Fruit fly (Drosophila melanogaster): ENCODE measurements around the gene CG31370.

CG31370 gene

DNA sequence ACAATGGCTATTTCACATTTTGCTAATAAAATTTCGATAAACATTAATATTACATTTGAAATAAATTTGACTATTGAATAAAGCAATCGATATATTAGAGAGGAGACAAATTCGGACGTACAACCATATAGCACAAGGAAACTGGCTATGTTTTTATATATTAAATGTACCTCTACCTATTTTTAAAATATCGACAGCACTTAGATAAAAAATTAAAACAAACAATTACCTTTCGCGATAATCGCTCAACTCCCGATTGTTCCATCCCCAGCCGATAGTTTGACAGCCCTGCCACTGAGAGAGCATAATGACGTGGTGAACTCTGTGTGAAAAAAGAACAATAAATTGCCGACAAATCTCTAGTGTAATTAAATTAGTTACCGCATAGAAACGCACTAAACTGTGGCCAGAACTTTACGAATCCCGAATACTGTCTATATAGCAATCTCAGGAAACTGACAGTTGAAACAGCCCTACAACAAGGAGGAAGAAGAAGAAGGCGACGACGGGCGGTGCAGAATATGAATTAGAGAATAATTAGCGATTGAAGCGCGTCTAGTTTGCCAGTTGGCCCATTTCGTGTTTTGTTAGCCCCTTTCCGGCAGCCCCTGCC lies 43.5 kb upstream of the CG31370 start, which contains the start of gene CG11857 (continued):
- peak; percentile 97 for TF ChIP-seq Doc2 (GFP tag; IDR thresholded peaks at IDR 0.05)
- TF ChIP-seq CG18599 (GFP tag; optimal IDR thresholded peaks at IDR 0.05): peak; percentile 97
- TF ChIP-seq CG31388 (GFP tag; optimal IDR thresholded peaks at IDR 0.05): peak; percentile 97
- peak; percentile 98 for TF ChIP-seq B-H1 (GFP tag; IDR thresholded peaks at IDR 0.05)
- peak; percentile 98 for TF ChIP-seq fd96Cb (tag; optimal IDR thresholded peaks at IDR 0.05)
- TF ChIP-seq Ets65A (GFP tag): peak; percentile 100
- TF ChIP-seq Optix (GFP tag; IDR thresholded peaks at IDR 0.05): peak; percentile 99
- peak; percentile 99 for TF ChIP-seq ken (GFP tag; IDR thresholded peaks at IDR 0.05)
- TF ChIP-seq Bgb (GFP tag; IDR thresholded peaks at IDR 0.05; ENCODE audit: partially characterized antibody): peak; percentile 99
- TF ChIP-seq CG2875 (GFP tag; optimal IDR thresholded peaks at IDR 0.05): peak; percentile 90
- peak; percentile 99 for TF ChIP-seq esg (GFP tag; conservative IDR thresholded peaks at IDR 0.05)
- peak; percentile 96 for TF ChIP-seq CG4282 (GFP tag; optimal IDR thresholded peaks at IDR 0.05)
- peak; percentile 98 for TF ChIP-seq gt (GFP tag; IDR thresholded peaks at IDR 0.05)
- peak; percentile 91 for TF ChIP-seq stwl (tag; optimal IDR thresholded peaks at IDR 0.05)
- TF ChIP-seq NC2α (GFP tag; optimal IDR thresholded peaks at IDR 0.05): peak; percentile 90
- TF ChIP-seq CG1024 (GFP tag; IDR thresholded peaks at IDR 0.05): peak; percentile 95
- peak; percentile 96 for TF ChIP-seq tx (GFP tag; optimal IDR thresholded peaks at IDR 0.05)
- TF ChIP-seq croc (GFP tag; conservative IDR thresholded peaks at IDR 0.05): peak; percentile 98
- TF ChIP-seq Spps (tag; optimal IDR thresholded peaks at IDR 0.05): peak; percentile 94
- TF ChIP-seq lola (GFP tag; optimal IDR thresholded peaks at IDR 0.05): peak in 1 of 3 experiments; percentile 97
- peak; percentile 98 for TF ChIP-seq stc (GFP tag; IDR thresholded peaks at IDR 0.05)
- TF ChIP-seq chinmo (GFP tag; IDR thresholded peaks at IDR 0.05; ENCODE audit: partially characterized antibody): peak; percentile 98
- TF ChIP-seq CG34376 (GFP tag; optimal IDR thresholded peaks at IDR 0.05): peak; percentile 97
- TF ChIP-seq Hr51 (GFP tag; optimal IDR thresholded peaks at IDR 0.05): peak; percentile 96 to 99
- TF ChIP-seq Myb (GFP tag; optimal IDR thresholded peaks at IDR 0.05): peak; percentile 89
- TF ChIP-seq CG16863 (GFP tag; optimal IDR thresholded peaks at IDR 0.05): peak; percentile 96
- TF ChIP-seq CG15011 (GFP tag; optimal IDR thresholded peaks at IDR 0.05): peak; percentile 92
- TF ChIP-seq CG9215 (GFP tag; IDR thresholded peaks at IDR 0.05): peak; percentile 99
- peak; percentile 98 for TF ChIP-seq ara (GFP tag; IDR thresholded peaks at IDR 0.05)
- peak; percentile 92 for TF ChIP-seq Asciz (GFP tag; optimal IDR thresholded peaks at IDR 0.05)
- TF ChIP-seq vfl (GFP tag; optimal IDR thresholded peaks at IDR 0.05): peak; percentile 99
- TF ChIP-seq nau (GFP tag; optimal IDR thresholded peaks at IDR 0.05): no peak
- peak; percentile 100 for TF ChIP-seq hb (GFP tag; IDR thresholded peaks at IDR 0.05; ENCODE audit: partially characterized antibody)
- peak; percentile 92 for TF ChIP-seq pb (GFP tag; optimal IDR thresholded peaks at IDR 0.05)
- TF ChIP-seq CG10462 (GFP tag; optimal IDR thresholded peaks at IDR 0.05): peak; percentile 97
- peak; percentile 93 for TF ChIP-seq CG11560 (tag; IDR thresholded peaks at IDR 0.05)
- peak; percentile 97 for TF ChIP-seq CG10654 (GFP tag; optimal IDR thresholded peaks at IDR 0.05)
- peak; percentile 94 for TF ChIP-seq oc (tag; optimal IDR thresholded peaks at IDR 0.05)
- TF ChIP-seq Hr3 (GFP tag; optimal IDR thresholded peaks at IDR 0.05): peak; percentile 99
- TF ChIP-seq Dip3 (GFP tag; optimal IDR thresholded peaks at IDR 0.05): peak; percentile 97
- TF ChIP-seq br (optimal IDR thresholded peaks at IDR 0.05): no peak
- TF ChIP-seq CG11456 (GFP tag; IDR thresholded peaks at IDR 0.05): peak; percentile 99
- peak; percentile 98 for TF ChIP-seq lab (GFP tag; optimal IDR thresholded peaks at IDR 0.05)
- peak; percentile 99 for TF ChIP-seq dysf (GFP tag; IDR thresholded peaks at IDR 0.05)
- TF ChIP-seq Med (GFP tag): peak; percentile 100
- peak; percentile 97 for TF ChIP-seq ap (GFP tag; IDR thresholded peaks at IDR 0.05)
- TF ChIP-seq gsb-n (tag; optimal IDR thresholded peaks at IDR 0.05): peak; percentile 95
- TF ChIP-seq Neu2 (GFP tag; optimal IDR thresholded peaks at IDR 0.05; ENCODE audit: borderline replicate concordance): peak; percentile 83
- TF ChIP-seq lbe (GFP tag; optimal IDR thresholded peaks at IDR 0.05): peak; percentile 96
- TF ChIP-seq Eip74EF (GFP tag; optimal IDR thresholded peaks at IDR 0.05): peak in 1 of 2 experiments; percentile 85

Measured in whole organism, embryonic.